Worm (Caenorhabditis elegans) whole organism, L3 larva: ENCODE measurements around the gene nhr-47.

Experiments used
- R02D3.7 ChIP-seq: fragments of 150-350 bp; optimal IDR thresholded peaks from 2 replicates; lab custom pipeline; 2014; ENCODE audit warnings: missing biosample characterization, missing genetic modification characterization
- ama-1 ChIP-seq: fragments of 150-350 bp; optimal IDR thresholded peaks from 2 replicates; lab custom pipeline; 2018
- ceh-16 ChIP-seq: sonication (generic microtip); optimal IDR thresholded peaks from 2 replicates; lab custom pipeline; 2017; ENCODE audit warnings: missing biosample characterization, missing genetic modification characterization
- ceh-28 ChIP-seq: fragments of 150-350 bp; optimal IDR thresholded peaks from 2 replicates; lab custom pipeline; 2014; ENCODE audit warnings: missing biosample characterization, missing genetic modification reagents, missing genetic modification characterization
- ceh-82 ChIP-seq: fragments of 150-350 bp; optimal IDR thresholded peaks from 2 replicates; lab custom pipeline; 2014; ENCODE audit warnings: missing biosample characterization, missing genetic modification characterization
- ceh-9 ChIP-seq: sonication (generic microtip); optimal IDR thresholded peaks from 2 replicates; lab custom pipeline; 2018; ENCODE audit warnings: missing biosample characterization, missing genetic modification characterization
- daf-12 ChIP-seq: fragments of 150-350 bp; optimal IDR thresholded peaks from 2 replicates; lab custom pipeline; 2014; ENCODE audit warnings: missing biosample characterization, missing genetic modification reagents, missing genetic modification characterization
- egl-27 ChIP-seq: sonication (generic microtip); optimal IDR thresholded peaks from 4 replicates; lab custom pipeline; 2017; ENCODE audit warnings: missing biosample characterization, missing genetic modification reagents, missing genetic modification characterization
- elt-1 ChIP-seq: fragments of 150-350 bp; optimal IDR thresholded peaks from 2 replicates; lab custom pipeline; 2014; ENCODE audit warnings: missing biosample characterization, missing genetic modification characterization
- elt-2 ChIP-seq: sonication (generic microtip); optimal IDR thresholded peaks from 2 replicates; lab custom pipeline; 2016; ENCODE audit warnings: missing genetic modification reagents, mild to moderate bottlenecking, missing genetic modification characterization, missing compliant biosample characterization
- fkh-10 ChIP-seq: sonication (generic microtip); optimal IDR thresholded peaks from 2 replicates; lab custom pipeline; 2017; ENCODE audit warnings: missing biosample characterization, missing genetic modification reagents, missing genetic modification characterization
- fkh-2 ChIP-seq: fragments of 150-350 bp; optimal IDR thresholded peaks from 2 replicates; lab custom pipeline; 2014; ENCODE audit warnings: missing biosample characterization, missing genetic modification reagents, missing genetic modification characterization
- fos-1 ChIP-seq: fragments of 150-350 bp; optimal IDR thresholded peaks from 2 replicates; lab custom pipeline; 2014; ENCODE audit warnings: missing biosample characterization, missing genetic modification characterization
- jun-1 ChIP-seq: fragments of 150-350 bp; optimal IDR thresholded peaks from 2 replicates; lab custom pipeline; 2014; ENCODE audit warnings: missing biosample characterization, missing genetic modification reagents, missing genetic modification characterization
- lin-15B ChIP-seq: fragments of 150-350 bp; optimal IDR thresholded peaks from 2 replicates; lab custom pipeline; 2014; ENCODE audit warnings: missing biosample characterization, missing genetic modification characterization
- lin-39 ChIP-seq: fragments of 150-350 bp; optimal IDR thresholded peaks from 2 replicates; lab custom pipeline; 2018; ENCODE audit warnings: missing biosample characterization, missing genetic modification reagents, missing genetic modification characterization
- mdl-1 ChIP-seq: fragments of 150-350 bp; optimal IDR thresholded peaks from 2 replicates; lab custom pipeline; 2014; ENCODE audit warnings: missing biosample characterization, missing genetic modification characterization
- mml-1 ChIP-seq: fragments of 150-350 bp; sonication (generic microtip); optimal IDR thresholded peaks from 3 replicates; lab custom pipeline; 2014; ENCODE audit warnings: missing biosample characterization, missing genetic modification characterization
- nfya-1 ChIP-seq: sonication (generic microtip); optimal IDR thresholded peaks from 2 replicates; lab custom pipeline; 2017; ENCODE audit warnings: missing genetic modification characterization, mild to moderate bottlenecking, missing compliant biosample characterization, antibody characterized with exemption, moderate library complexity; ENCODE audit not compliant: insufficient read depth
- nhr-11 ChIP-seq: fragments of 150-350 bp; optimal IDR thresholded peaks from 2 replicates; lab custom pipeline; 2014; ENCODE audit warnings: missing biosample characterization, missing genetic modification characterization
- nhr-23 ChIP-seq: fragments of 150-350 bp; optimal IDR thresholded peaks from 2 replicates; lab custom pipeline; 2014; ENCODE audit warnings: missing biosample characterization, missing genetic modification reagents, missing genetic modification characterization
- nhr-28 ChIP-seq: fragments of 150-350 bp; optimal IDR thresholded peaks from 2 replicates; lab custom pipeline; 2014; ENCODE audit warnings: missing biosample characterization, missing genetic modification characterization
- nhr-43 ChIP-seq: sonication (generic microtip); optimal IDR thresholded peaks from 2 replicates; lab custom pipeline; 2016; ENCODE audit warnings: mild to moderate bottlenecking, missing genetic modification characterization, missing compliant biosample characterization; ENCODE audit not compliant: poor library complexity, severe bottlenecking
- nhr-67 ChIP-seq: fragments of 150-350 bp; optimal IDR thresholded peaks from 2 replicates; lab custom pipeline; 2014; ENCODE audit warnings: missing biosample characterization, missing genetic modification characterization
- nhr-76 ChIP-seq: fragments of 150-350 bp; sonication (generic microtip); optimal IDR thresholded peaks from 5 replicates; lab custom pipeline; 2014; ENCODE audit warnings: missing biosample characterization, missing genetic modification characterization
- pha-4 ChIP-seq: fragments of 150-350 bp; optimal IDR thresholded peaks from 2 replicates; lab custom pipeline; 2014; ENCODE audit warnings: missing biosample characterization, missing genetic modification reagents, missing genetic modification characterization
- pqm-1 ChIP-seq: fragments of 150-350 bp; optimal IDR thresholded peaks from 2 replicates; lab custom pipeline; 2017; ENCODE audit warnings: missing biosample characterization, missing genetic modification characterization, inconsistent platforms
- skn-1 ChIP-seq: fragments of 150-350 bp; optimal IDR thresholded peaks from 2 replicates; lab custom pipeline; 2014; ENCODE audit warnings: missing biosample characterization, missing genetic modification characterization
- tbx-2 ChIP-seq: sonication (generic microtip); optimal IDR thresholded peaks from 2 replicates; lab custom pipeline; 2016; ENCODE audit warnings: mild to moderate bottlenecking, missing genetic modification characterization, missing compliant biosample characterization
- ztf-11 ChIP-seq: fragments of 150-350 bp; optimal IDR thresholded peaks from 2 replicates; lab custom pipeline; 2014; ENCODE audit warnings: missing biosample characterization, missing genetic modification characterization

The nhr-47 gene

DNA sequence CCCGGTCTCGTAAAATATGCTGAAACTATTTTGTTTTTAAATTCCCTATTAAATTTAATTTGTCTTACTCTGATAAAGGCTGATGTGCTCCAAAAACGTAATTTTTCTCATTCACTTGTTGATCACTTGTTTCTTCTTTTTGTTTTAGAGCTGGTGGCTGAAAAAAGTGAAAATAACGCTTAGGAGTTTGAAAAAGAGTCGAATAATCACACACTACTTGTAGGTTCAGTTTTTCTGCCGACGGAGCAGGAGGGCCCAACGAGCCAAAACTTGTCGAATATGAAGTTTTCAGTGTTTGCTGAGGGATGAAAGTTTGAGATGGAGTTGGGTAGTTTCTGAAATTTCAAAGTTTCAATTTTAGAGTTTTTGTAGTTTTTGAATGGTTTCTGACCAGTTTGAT is 17.9 kb upstream of the nhr-47 start:
- no peak for TF ChIP-seq lin-15B
- no peak for TF ChIP-seq mml-1 (tag; lab: Kevin White, UChicago)
- TF ChIP-seq mdl-1 (tag; lab: Kevin White, UChicago), result no peak
- TF ChIP-seq ceh-16 (tag; lab: Kevin White, UChicago), result no peak
- TF ChIP-seq jun-1 (tag; lab: Kevin White, UChicago), result no peak
- no peak for TF ChIP-seq elt-1 (tag; lab: Kevin White, UChicago)
- TF ChIP-seq fkh-10, result no peak

ce11 chrV:5488766-5489165 is 16.3 kb upstream of the nhr-47 start, which contains the start of gene grl-18:
TSS of gene grl-18 (minus strand) at chrV:5488866.
- TF ChIP-seq nhr-67 (no peak), ceh-9 (tag; lab: Kevin White, UChicago) (no peak), ceh-28 (tag; lab: Kevin White, UChicago) (no peak)

- TF ChIP-seq jun-1 (tag; lab: Kevin White, UChicago) (peak; percentile 8), mdl-1 (tag; lab: Kevin White, UChicago) (peak; percentile 30), fos-1 (no peak), nfya-1 (tag; lab: Kevin White, UChicago) (no peak), elt-2 (tag; lab: Kevin White, UChicago) (peak; percentile 87), pqm-1 (tag; lab: Kevin White, UChicago) (peak; percentile 90)
These were observed 14.8 kb upstream of the nhr-47 start, which contains the start of gene T05C3.6 for ce11 chrV:5490205-5490604. TSS of gene T05C3.6 (plus strand) at chrV:5490445.

- no peak for TF ChIP-seq egl-27 (tag; lab: Kevin White, UChicago)
- TF ChIP-seq nhr-76 (tag; lab: Kevin White, UChicago), result no peak
- TF ChIP-seq tbx-2 (tag; lab: Kevin White, UChicago), result no peak
- TF ChIP-seq nhr-43, result no peak
- no peak for TF ChIP-seq mdl-1 (tag; lab: Kevin White, UChicago)
- TF ChIP-seq nhr-67, result no peak
- TF ChIP-seq nfya-1 (tag; lab: Kevin White, UChicago), result no peak
- no peak for TF ChIP-seq elt-2 (tag; lab: Kevin White, UChicago)
- TF ChIP-seq nhr-23, result no peak
- TF ChIP-seq R02D3.7, result no peak
- no peak for TF ChIP-seq fkh-2 (tag; lab: Kevin White, UChicago)
- TF ChIP-seq lin-39, result no peak
- TF ChIP-seq ceh-9 (tag; lab: Kevin White, UChicago), result no peak
These were observed 11.6 kb upstream of the nhr-47 start, which contains the start of gene T05C3.2 for ce11 chrV:5493447-5493846. TSS of gene T05C3.2 (plus strand) at chrV:5493747.

DNA sequence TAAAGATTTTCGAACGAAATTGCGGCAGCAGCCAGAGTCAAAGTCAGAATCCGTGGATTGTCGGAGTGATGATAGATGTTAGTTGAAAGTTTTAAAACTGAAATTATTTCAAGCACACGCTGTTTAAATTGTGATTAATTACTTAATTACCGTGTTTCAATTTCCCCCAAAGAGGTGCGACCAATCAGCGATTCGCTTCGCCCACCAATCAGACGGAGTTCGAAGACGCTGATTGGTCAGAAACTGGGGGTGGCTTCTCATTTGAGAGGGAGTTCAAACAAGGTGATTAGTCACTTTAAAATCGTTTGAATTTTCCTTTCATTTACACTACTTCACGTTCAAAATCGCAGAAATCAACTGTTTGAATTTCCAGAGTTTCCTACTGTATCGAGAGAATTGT is 5.6 kb upstream of the nhr-47 start:
- TF ChIP-seq egl-27 (tag; lab: Kevin White, UChicago) (no peak), daf-12 (tag; lab: Kevin White, UChicago) (no peak), nfya-1 (tag; lab: Kevin White, UChicago) (peak; percentile 50), ama-1 (lab: Kevin White, UChicago) (no peak), fos-1 (no peak), tbx-2 (tag; lab: Kevin White, UChicago) (no peak), fkh-2 (tag; lab: Kevin White, UChicago) (no peak), skn-1 (no peak), fkh-10 (no peak)

DNA sequence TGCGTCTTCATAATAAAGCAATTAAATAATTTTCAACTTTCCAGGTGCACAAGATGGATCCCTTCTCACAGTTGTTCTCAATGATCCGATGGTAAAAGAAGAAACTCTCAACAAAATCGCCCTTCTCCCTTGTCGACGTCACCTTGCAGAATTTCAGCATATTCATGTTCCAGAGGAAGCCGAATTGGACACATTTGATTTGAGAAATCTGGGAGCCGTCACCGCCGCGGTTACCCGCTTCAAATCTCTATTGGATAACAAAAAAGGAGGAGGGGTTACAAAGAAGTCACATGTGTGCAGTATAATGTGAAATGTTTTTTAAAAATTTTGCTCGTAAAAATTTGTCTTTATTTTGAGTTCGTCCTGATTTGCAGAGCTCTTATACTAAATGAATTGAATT is 2.4 kb upstream of the nhr-47 start:
- no peak for TF ChIP-seq ceh-82 (tag; lab: Kevin White, UChicago)
- TF ChIP-seq ama-1 (lab: Kevin White, UChicago), result peak; percentile 66
- TF ChIP-seq lin-15B, result no peak
- peak; percentile 18 for TF ChIP-seq elt-2 (tag; lab: Kevin White, UChicago)
- TF ChIP-seq daf-12 (tag; lab: Kevin White, UChicago), result no peak
- no peak for TF ChIP-seq egl-27 (tag; lab: Kevin White, UChicago)
- TF ChIP-seq elt-1 (tag; lab: Kevin White, UChicago), result no peak
- no peak for TF ChIP-seq mdl-1 (tag; lab: Kevin White, UChicago)
- TF ChIP-seq pha-4, result no peak
- TF ChIP-seq fos-1, result no peak
- TF ChIP-seq nhr-67, result no peak
- no peak for TF ChIP-seq ceh-9 (tag; lab: Kevin White, UChicago)
- TF ChIP-seq ztf-11 (tag; lab: Kevin White, UChicago), result no peak
- TF ChIP-seq nhr-76 (tag; lab: Kevin White, UChicago), result no peak

- TF ChIP-seq nhr-11 (tag; lab: Kevin White, UChicago) (no peak), ceh-28 (tag; lab: Kevin White, UChicago) (no peak), mdl-1 (tag; lab: Kevin White, UChicago) (no peak), lin-15B (no peak), nhr-28 (no peak), fos-1 (no peak)
These were observed 758 bp upstream of the nhr-47 start for ce11 chrV:5504295-5504694.
